Fruit fly (Drosophila melanogaster) whole organism, embryonic: ENCODE results near the gene CG14431.
A peak's percentile ranks its signal among the peaks of the same experiment; 100 is the strongest.

Source experiments
- Atf6 ChIP-seq: fragments of 200-800 bp; sonication (Bioruptor generic); IDR thresholded peaks from 2 replicates; pipeline ENCODE4 v1.3.6; 2022; ENCODE audit warnings: missing biosample characterization, missing genetic modification characterization
- B-H2 ChIP-seq: fragments of 200-800 bp; sonication (Bioruptor generic); optimal IDR thresholded peaks from 2 replicates; lab custom pipeline; 2018; ENCODE audit warnings: missing biosample characterization, mild to moderate bottlenecking, missing genetic modification characterization
- CG1529 ChIP-seq: fragments of 200-800 bp; sonication (Bioruptor generic); optimal IDR thresholded peaks from 3 replicates; lab custom pipeline; 2018; ENCODE audit warnings: missing biosample characterization, missing genetic modification characterization
- CG1603 ChIP-seq: fragments of 200-800 bp; sonication (Bioruptor generic); optimal IDR thresholded peaks from 2 replicates; lab custom pipeline; 2019; ENCODE audit warnings: missing biosample characterization, mild to moderate bottlenecking, missing genetic modification characterization, moderate library complexity
- CG16813 ChIP-seq: fragments of 200-800 bp; sonication (Bioruptor generic); IDR thresholded peaks from 3 replicates; pipeline ENCODE4 v1.3.6; 2022; ENCODE audit warnings: missing biosample characterization, missing genetic modification characterization; ENCODE audit not compliant: partially characterized antibody
- CG17385 ChIP-seq: fragments of 200-800 bp; sonication (Bioruptor generic); optimal IDR thresholded peaks from 3 replicates; lab custom pipeline; 2018; ENCODE audit warnings: missing biosample characterization, mild to moderate bottlenecking, missing genetic modification characterization
- CG17829 ChIP-seq: fragments of 200-800 bp; optimal IDR thresholded peaks from 2 replicates; lab custom pipeline; 2019; ENCODE audit warnings: missing biosample characterization, mild to moderate bottlenecking, missing genetic modification characterization, moderate library complexity
- CG2116 ChIP-seq: fragments of 200-800 bp; sonication (Bioruptor generic); optimal IDR thresholded peaks from 3 replicates; lab custom pipeline; 2018; ENCODE audit warnings: missing biosample characterization, mild to moderate bottlenecking, missing genetic modification characterization
- CG34224 ChIP-seq: fragments of 200-800 bp; sonication (Bioruptor generic); IDR thresholded peaks from 3 replicates; pipeline ENCODE4 v1.3.6; 2022; ENCODE audit warnings: missing biosample characterization, missing genetic modification characterization; ENCODE audit not compliant: partially characterized antibody
- CG3847 ChIP-seq: fragments of 200-800 bp; sonication (Bioruptor generic); IDR thresholded peaks from 2 replicates; pipeline ENCODE4 v1.3.6; 2022; ENCODE audit warnings: missing biosample characterization, missing genetic modification characterization
- CG6175 ChIP-seq: fragments of 200-800 bp; sonication (Bioruptor generic); IDR thresholded peaks from 3 replicates; pipeline ENCODE4 v1.3.6; 2022; ENCODE audit warnings: missing biosample characterization, missing genetic modification characterization
- CG6791 ChIP-seq: fragments of 200-800 bp; sonication (Bioruptor generic); IDR thresholded peaks from 3 replicates; pipeline ENCODE4 v1.3.6; 2022; ENCODE audit warnings: missing biosample characterization, missing genetic modification characterization; ENCODE audit not compliant: partially characterized antibody
- CG7357 ChIP-seq: fragments of 200-800 bp; sonication (Bioruptor generic); IDR thresholded peaks from 3 replicates; pipeline ENCODE4 v1.3.6; 2022; ENCODE audit warnings: missing biosample characterization, missing genetic modification characterization
- CG7963 ChIP-seq: fragments of 200-800 bp; sonication (Bioruptor generic); IDR thresholded peaks from 3 replicates; pipeline ENCODE4 v1.3.6; 2022; ENCODE audit warnings: missing biosample characterization, missing genetic modification characterization; ENCODE audit not compliant: partially characterized antibody
- CG7987 ChIP-seq: fragments of 200-800 bp; sonication (Bioruptor generic); optimal IDR thresholded peaks from 2 replicates; lab custom pipeline; 2018; ENCODE audit warnings: missing biosample characterization, mild to moderate bottlenecking, missing genetic modification characterization, moderate library complexity
- CG9797 ChIP-seq: fragments of 200-800 bp; sonication (Bioruptor generic); optimal IDR thresholded peaks from 3 replicates; lab custom pipeline; 2018; ENCODE audit warnings: missing biosample characterization, mild to moderate bottlenecking, missing genetic modification characterization
- CG9876 ChIP-seq: fragments of 200-800 bp; sonication (Bioruptor generic); optimal IDR thresholded peaks from 2 replicates; lab custom pipeline; 2016; ENCODE audit warnings: missing biosample characterization, missing genetic modification characterization
- CG9932 ChIP-seq: fragments of 200-800 bp; sonication (Bioruptor generic); IDR thresholded peaks from 2 replicates; pipeline ENCODE4 v1.3.6; 2022; ENCODE audit warnings: missing biosample characterization, missing genetic modification characterization
- CHES-1-like ChIP-seq: fragments of 200-800 bp; sonication (Bioruptor generic); optimal IDR thresholded peaks from 2 replicates; lab custom pipeline; 2016; ENCODE audit warnings: missing biosample characterization, missing genetic modification characterization
- Deaf1 ChIP-seq: fragments of 200-800 bp; optimal IDR thresholded peaks from 3 replicates; lab custom pipeline; 2019; ENCODE audit warnings: missing biosample characterization, mild to moderate bottlenecking, missing genetic modification characterization, moderate library complexity
- Dip2 ChIP-seq: fragments of 200-800 bp; sonication (Bioruptor generic); IDR thresholded peaks from 2 replicates; pipeline ENCODE4 v1.3.6; 2022; ENCODE audit warnings: missing biosample characterization, missing genetic modification characterization
- Dll ChIP-seq: fragments of 200-800 bp; sonication (Bioruptor generic); IDR thresholded peaks from 4 replicates; pipeline ENCODE4 v1.3.6; 2022; ENCODE audit warnings: missing biosample characterization, missing genetic modification characterization; ENCODE audit not compliant: partially characterized antibody
- Fer1 ChIP-seq: fragments of 200-800 bp; sonication (Bioruptor generic); optimal IDR thresholded peaks from 2 replicates; lab custom pipeline; 2017; ENCODE audit warnings: missing biosample characterization, mild to moderate bottlenecking, missing genetic modification characterization
- GATAe ChIP-seq: fragments of 200-800 bp; sonication (Bioruptor generic); conservative IDR thresholded peaks from 2 replicates; pipeline ENCODE4 v1.3.6; 2022; ENCODE audit warnings: missing biosample characterization, missing genetic modification characterization
- MESR4 ChIP-seq: fragments of 200-800 bp; sonication (Bioruptor generic); optimal IDR thresholded peaks from 2 replicates; lab custom pipeline; 2018; ENCODE audit warnings: missing biosample characterization, mild to moderate bottlenecking, missing genetic modification characterization, moderate library complexity
- Nf-YC ChIP-seq: fragments of 200-800 bp; optimal IDR thresholded peaks from 3 replicates; lab custom pipeline; 2019; ENCODE audit warnings: missing biosample characterization, mild to moderate bottlenecking, missing genetic modification characterization, moderate library complexity
- Oaz ChIP-seq: fragments of 200-800 bp; sonication (Bioruptor generic); IDR thresholded peaks from 2 replicates; pipeline ENCODE4 v1.3.6; 2022; ENCODE audit warnings: missing biosample characterization, missing genetic modification characterization
- Scr ChIP-seq: fragments of 200-800 bp; sonication (Bioruptor generic); IDR thresholded peaks from 2 replicates; pipeline ENCODE4 v1.3.6; 2022; ENCODE audit warnings: missing biosample characterization, missing genetic modification characterization; ENCODE audit not compliant: partially characterized antibody
- Sry-δ ChIP-seq: fragments of 200-800 bp; sonication (Bioruptor generic); optimal IDR thresholded peaks from 2 replicates; lab custom pipeline; 2016; ENCODE audit warnings: missing biosample characterization, missing genetic modification characterization
- bbx ChIP-seq: fragments of 200-800 bp; sonication (Bioruptor generic); IDR thresholded peaks from 2 replicates; pipeline ENCODE4 v1.3.6; 2022; ENCODE audit warnings: missing biosample characterization, missing genetic modification characterization; ENCODE audit not compliant: partially characterized antibody
- br ChIP-seq: fragments of >200 bp; optimal IDR thresholded peaks from 2 replicates; lab custom pipeline; 2017
- chinmo ChIP-seq: fragments of 200-800 bp; sonication (Bioruptor generic); IDR thresholded peaks from 4 replicates; pipeline ENCODE4 v1.3.6; 2022; ENCODE audit warnings: missing biosample characterization, missing genetic modification characterization; ENCODE audit not compliant: partially characterized antibody
- crc ChIP-seq: fragments of 200-800 bp; sonication (Bioruptor generic); optimal IDR thresholded peaks from 2 replicates; lab custom pipeline; 2016; ENCODE audit warnings: missing biosample characterization, missing genetic modification characterization
- dati ChIP-seq: fragments of 200-800 bp; sonication (Bioruptor generic); IDR thresholded peaks from 2 replicates; pipeline ENCODE4 v1.3.6; 2022; ENCODE audit warnings: missing biosample characterization, missing genetic modification characterization
- en ChIP-seq: fragments of 200-800 bp; sonication (Bioruptor generic); optimal IDR thresholded peaks from 2 replicates; lab custom pipeline; 2016; ENCODE audit warnings: missing biosample characterization, missing genetic modification characterization
- eve ChIP-seq, 2 experiments: fragments of >200 bp; optimal IDR thresholded peaks; 2 replicates each; lab custom pipeline; 2017; ENCODE audit warnings: missing biosample characterization in 2 of 2, missing genetic modification characterization in 2 of 2
- fd102C ChIP-seq: fragments of 200-800 bp; sonication (Bioruptor generic); optimal IDR thresholded peaks from 2 replicates; lab custom pipeline; 2018; ENCODE audit warnings: missing biosample characterization, mild to moderate bottlenecking, missing genetic modification characterization, moderate library complexity
- fru ChIP-seq: fragments of >200 bp; optimal IDR thresholded peaks from 2 replicates; lab custom pipeline; 2017
- grn ChIP-seq: fragments of 200-800 bp; sonication (Bioruptor generic); optimal IDR thresholded peaks from 3 replicates; lab custom pipeline; 2017; ENCODE audit warnings: missing biosample characterization, missing genetic modification characterization
- hb ChIP-seq: fragments of 200-800 bp; sonication (Bioruptor generic); IDR thresholded peaks from 3 replicates; pipeline ENCODE4 v1.3.6; 2022; ENCODE audit warnings: missing biosample characterization, missing genetic modification characterization; ENCODE audit not compliant: partially characterized antibody
- jumu ChIP-seq: fragments of 200-800 bp; sonication (Bioruptor generic); optimal IDR thresholded peaks from 3 replicates; lab custom pipeline; 2016; ENCODE audit warnings: missing biosample characterization, missing genetic modification characterization
- nau ChIP-seq: fragments of 200-800 bp; sonication (Bioruptor generic); optimal IDR thresholded peaks from 3 replicates; lab custom pipeline; 2017; ENCODE audit warnings: missing biosample characterization, mild to moderate bottlenecking, missing genetic modification characterization, missing genetic modification reagents
- nerfin-2 ChIP-seq: fragments of 200-800 bp; sonication (Bioruptor generic); IDR thresholded peaks from 2 replicates; pipeline ENCODE4 v1.3.6; 2022; ENCODE audit warnings: missing biosample characterization, missing genetic modification characterization; ENCODE audit not compliant: partially characterized antibody
- onecut ChIP-seq: fragments of 200-800 bp; sonication (Bioruptor generic); IDR thresholded peaks from 2 replicates; pipeline ENCODE4 v1.3.6; 2022; ENCODE audit warnings: missing biosample characterization, missing genetic modification characterization
- otp ChIP-seq: fragments of 200-800 bp; sonication (Bioruptor generic); IDR thresholded peaks from 3 replicates; pipeline ENCODE4, ENCODE4 v1.3.6; 2022; ENCODE audit warnings: missing biosample characterization, missing genetic modification characterization
- phol ChIP-seq: fragments of 200-800 bp; sonication (Bioruptor generic); optimal IDR thresholded peaks from 3 replicates; lab custom pipeline; 2018; ENCODE audit warnings: missing biosample characterization, mild to moderate bottlenecking, missing genetic modification characterization, moderate library complexity
- sd ChIP-seq: fragments of 200-800 bp; sonication (Bioruptor generic); optimal IDR thresholded peaks from 3 replicates; lab custom pipeline; 2018; ENCODE audit warnings: missing biosample characterization, mild to moderate bottlenecking, missing genetic modification characterization, moderate library complexity
- sna ChIP-seq: fragments of 200-800 bp; sonication (Bioruptor generic); IDR thresholded peaks from 2 replicates; pipeline ENCODE4 v1.3.6; 2022; ENCODE audit warnings: missing biosample characterization, missing genetic modification characterization; ENCODE audit not compliant: partially characterized antibody
- tin ChIP-seq: fragments of 200-800 bp; sonication (Bioruptor generic); optimal IDR thresholded peaks from 3 replicates; lab custom pipeline; 2016; ENCODE audit warnings: missing biosample characterization, missing genetic modification characterization
- usp ChIP-seq: fragments of >200 bp; optimal IDR thresholded peaks from 2 replicates; lab custom pipeline; 2017; ENCODE audit warnings: missing biosample characterization, missing genetic modification characterization
- zen2 ChIP-seq: fragments of 200-800 bp; sonication (Bioruptor generic); IDR thresholded peaks from 3 replicates; pipeline ENCODE4 v1.3.6; 2022; ENCODE audit warnings: missing biosample characterization, missing genetic modification characterization; ENCODE audit not compliant: partially characterized antibody

CG14431 gene

DNA sequence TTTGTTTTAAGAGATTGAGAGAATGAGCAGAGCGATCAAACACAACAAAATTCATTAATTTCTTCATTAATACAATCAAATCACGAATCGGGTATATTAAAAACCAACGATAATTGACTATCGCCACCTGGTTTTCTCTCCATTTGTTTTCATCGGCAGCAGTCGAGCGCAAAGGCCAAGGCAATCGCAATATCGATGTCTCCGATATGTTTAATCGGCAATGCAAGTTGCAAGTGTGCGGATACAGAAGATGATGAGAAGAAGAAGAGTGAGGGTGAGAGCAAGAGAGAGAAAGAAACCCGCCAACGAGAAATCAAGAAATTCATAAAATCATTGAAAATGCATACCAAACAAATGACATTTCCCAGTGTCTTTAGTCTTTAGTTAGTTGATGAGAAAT, 32.3 kb upstream of the CG14431 start (continued):
- TF ChIP-seq nerfin-2 (GFP tag; lab: Robert Waterston, UW) (peak; percentile 23; the same call in 1 of the 2 replicates), Dip2 (GFP tag; lab: Robert Waterston, UW) (no peak), B-H2 (GFP tag; lab: Kevin White, UChicago) (no peak), CG6791 (GFP tag; lab: Robert Waterston, UW) (peak; percentile 72; the same call in 2 of the 3 replicates), CG17385 (GFP tag; lab: Kevin White, UChicago) (peak; percentile 74), hb (GFP tag; lab: Robert Waterston, UW) (peak; percentile 58; the same call in 1 of the 3 replicates), Scr (peak; percentile 64), phol (tag; lab: Kevin White, UChicago) (no peak), GATAe (GFP tag; lab: Robert Waterston, UW) (no peak), CG7357 (no peak), chinmo (GFP tag; lab: Robert Waterston, UW) (0 out of 4 replicates have a peak, but pooled peaks have one; percentile 61), CG3847 (GFP tag; lab: Robert Waterston, UW) (no peak), CG2116 (GFP tag; lab: Kevin White, UChicago) (peak; percentile 47), CG34224 (GFP tag; lab: Robert Waterston, UW) (no peak), grn (GFP tag; lab: Kevin White, UChicago) (no peak), usp (no peak), CG16813 (GFP tag; lab: Robert Waterston, UW) (peak; percentile 53; the same call in 2 of the 3 replicates), CG9932 (GFP tag; lab: Robert Waterston, UW) (no peak), Atf6 (GFP tag; lab: Robert Waterston, UW) (no peak), tin (GFP tag; lab: Kevin White, UChicago) (no peak), CHES-1-like (no peak), CG7963 (GFP tag; lab: Robert Waterston, UW) (peak; percentile 61; the same call in 1 of the 3 replicates), Oaz (GFP tag; lab: Robert Waterston, UW) (no peak), sna (peak; percentile 58; the same call in 1 of the 2 replicates), Nf-YC (tag; lab: Kevin White, UChicago) (no peak), onecut (no peak), eve (GFP tag; optimal IDR thresholded peaks at IDR 0.05; lab: Kevin White, UChicago) (no peak), Fer1 (GFP tag; lab: Kevin White, UChicago) (no peak), otp (no peak), en (GFP tag; lab: Kevin White, UChicago) (no peak), CG9876 (GFP tag; lab: Kevin White, UChicago) (no peak), CG1529 (GFP tag; lab: Kevin White, UChicago) (no peak), CG17829 (tag; lab: Kevin White, UChicago) (peak; percentile 7), bbx (peak; percentile 80), Deaf1 (tag; lab: Kevin White, UChicago) (no peak), Sry-δ (GFP tag; lab: Kevin White, UChicago) (peak; percentile 50), nau (no peak), jumu (GFP tag; lab: Kevin White, UChicago) (no peak), CG6175 (GFP tag; lab: Robert Waterston, UW) (no peak), zen2 (peak; percentile 49; the same call in 1 of the 3 replicates), MESR4 (GFP tag; lab: Kevin White, UChicago) (no peak), fd102C (no peak), sd (tag; lab: Kevin White, UChicago) (no peak), CG9797 (no peak), Dll (GFP tag; lab: Robert Waterston, UW) (peak; percentile 60; the same call in 2 of the 4 replicates), fru (lab: Kevin White, UChicago) (no peak), br (no peak), crc (GFP tag; lab: Kevin White, UChicago) (no peak), CG1603 (peak; percentile 9), CG7987 (GFP tag; lab: Kevin White, UChicago) (no peak), dati (GFP tag; lab: Robert Waterston, UW) (no peak)
